Worm (Caenorhabditis elegans) whole organism, mixed stage, embryonic: ENCODE measurements around the gene srw-85.

ENCODE experiments used
- M03D4.4 ChIP-seq: sonication (generic microtip); optimal IDR thresholded peaks from 2 replicates; lab custom pipeline; 2017; ENCODE audit warnings: mild to moderate bottlenecking, missing genetic modification characterization, missing compliant biosample characterization
- bed-3 ChIP-seq: fragments of 200-800 bp; sonication (Bioruptor generic); optimal IDR thresholded peaks from 3 replicates; lab custom pipeline; 2018; ENCODE audit warnings: mild to moderate bottlenecking, missing genetic modification characterization, moderate library complexity, missing compliant biosample characterization
- blmp-1 ChIP-seq: fragments of 150-350 bp; optimal IDR thresholded peaks from 2 replicates; lab custom pipeline; 2014; ENCODE audit warnings: missing biosample characterization, missing genetic modification characterization
- ceh-39 ChIP-seq: fragments of 150-350 bp; optimal IDR thresholded peaks from 2 replicates; lab custom pipeline; 2014; ENCODE audit warnings: missing biosample characterization, missing genetic modification characterization
- ceh-83 ChIP-seq: fragments of 200-800 bp; sonication (Bioruptor generic); optimal IDR thresholded peaks from 2 replicates; lab custom pipeline; 2018; ENCODE audit warnings: mild to moderate bottlenecking, missing genetic modification characterization, missing compliant biosample characterization
- ces-1 ChIP-seq: fragments of 150-350 bp; optimal IDR thresholded peaks from 2 replicates; lab custom pipeline; 2014; ENCODE audit warnings: missing biosample characterization, missing genetic modification reagents, missing genetic modification characterization
- elt-1 ChIP-seq: sonication (generic microtip); optimal IDR thresholded peaks from 2 replicates; lab custom pipeline; 2017; ENCODE audit warnings: missing genetic modification characterization, mild to moderate bottlenecking, missing compliant biosample characterization, antibody characterized with exemption, moderate library complexity, borderline replicate concordance; ENCODE audit not compliant: insufficient read depth
- elt-3 ChIP-seq: fragments of 150-350 bp; optimal IDR thresholded peaks from 2 replicates; lab custom pipeline; 2014; ENCODE audit warnings: missing biosample characterization, missing genetic modification characterization
- flh-1 ChIP-seq: fragments of 200-800 bp; sonication (Bioruptor generic); optimal IDR thresholded peaks from 2 replicates; lab custom pipeline; 2018; ENCODE audit warnings: mild to moderate bottlenecking, missing genetic modification characterization, moderate library complexity, missing compliant biosample characterization
- ham-2 ChIP-seq: fragments of 200-800 bp; sonication (Bioruptor generic); optimal IDR thresholded peaks from 2 replicates; lab custom pipeline; 2018; ENCODE audit warnings: mild to moderate bottlenecking, missing genetic modification characterization, missing compliant biosample characterization
- hlh-1 ChIP-seq: fragments of 150-350 bp; optimal IDR thresholded peaks from 2 replicates; lab custom pipeline; 2014; ENCODE audit warnings: missing biosample characterization, missing genetic modification reagents, missing genetic modification characterization
- lin-13 ChIP-seq: fragments of 150-350 bp; optimal IDR thresholded peaks from 2 replicates; lab custom pipeline; 2014; ENCODE audit warnings: missing biosample characterization, missing genetic modification characterization
- lin-32 ChIP-seq: fragments of 200-800 bp; sonication (Bioruptor generic); optimal IDR thresholded peaks from 2 replicates; lab custom pipeline; 2018; ENCODE audit warnings: mild to moderate bottlenecking, missing genetic modification characterization, missing compliant biosample characterization
- lsy-2 ChIP-seq: fragments of 150-350 bp; optimal IDR thresholded peaks from 2 replicates; lab custom pipeline; 2014; ENCODE audit warnings: missing biosample characterization, missing genetic modification characterization
- mab-5 ChIP-seq: fragments of 150-350 bp; optimal IDR thresholded peaks from 2 replicates; lab custom pipeline; 2014; ENCODE audit warnings: missing biosample characterization, missing genetic modification characterization
- mep-1 ChIP-seq: fragments of 150-350 bp; optimal IDR thresholded peaks from 2 replicates; lab custom pipeline; 2017; ENCODE audit warnings: missing biosample characterization, missing genetic modification reagents, missing genetic modification characterization, inconsistent platforms
- mls-2 ChIP-seq: sonication (generic microtip); optimal IDR thresholded peaks from 2 replicates; lab custom pipeline; 2016; ENCODE audit warnings: mild to moderate bottlenecking, missing genetic modification characterization, moderate library complexity, missing compliant biosample characterization
- nhr-12 ChIP-seq: fragments of 150-350 bp; optimal IDR thresholded peaks from 2 replicates; lab custom pipeline; 2014; ENCODE audit warnings: missing biosample characterization, missing genetic modification characterization
- nhr-28 ChIP-seq: fragments of 150-350 bp; optimal IDR thresholded peaks from 2 replicates; lab custom pipeline; 2014; ENCODE audit warnings: missing biosample characterization, missing genetic modification characterization
- nhr-76 ChIP-seq: sonication (generic microtip); optimal IDR thresholded peaks from 2 replicates; lab custom pipeline; 2017; ENCODE audit warnings: missing biosample characterization, missing genetic modification characterization
- sptf-1 ChIP-seq: sonication (generic microtip); optimal IDR thresholded peaks from 2 replicates; lab custom pipeline; 2017; ENCODE audit warnings: mild to moderate bottlenecking, missing genetic modification characterization, moderate library complexity, missing compliant biosample characterization
- unc-39 ChIP-seq: fragments of 150-350 bp; optimal IDR thresholded peaks from 2 replicates; lab custom pipeline; 2014; ENCODE audit warnings: missing biosample characterization, missing genetic modification characterization
- unc-62 ChIP-seq: fragments of 150-350 bp; optimal IDR thresholded peaks from 2 replicates; lab custom pipeline; 2014; ENCODE audit warnings: missing biosample characterization, missing genetic modification reagents, missing genetic modification characterization
- zip-8 ChIP-seq: fragments of 150-350 bp; optimal IDR thresholded peaks from 2 replicates; lab custom pipeline; 2014; ENCODE audit warnings: missing biosample characterization, missing genetic modification characterization

srw-85 gene

ce11 chrV:19449544-19449943, 18.6 kb upstream of the srw-85 start, which contains the start of gene M04C3.5:
Gene M04C3.5 (plus strand): TSS chrV:19449733.
- TF ChIP-seq ceh-39 (tag; lab: Kevin White, UChicago) (no peak), mab-5 (no peak)

- TF ChIP-seq blmp-1 (tag; lab: Kevin White, UChicago): no peak
- TF ChIP-seq nhr-12 (tag; lab: Kevin White, UChicago): no peak
- no peak for TF ChIP-seq hlh-1 (tag; lab: Kevin White, UChicago)
- TF ChIP-seq bed-3 (GFP tag; lab: Kevin White, UChicago): no peak
- TF ChIP-seq zip-8 (tag; lab: Kevin White, UChicago): no peak
- no peak for TF ChIP-seq ceh-83 (GFP tag; lab: Kevin White, UChicago)
- no peak for TF ChIP-seq nhr-76
These were observed 17.9 kb upstream of the srw-85 start, which contains the start of gene M04C3.2 for ce11 chrV:19448805-19449204. Gene M04C3.2 (minus strand): TSS chrV:19448905.

ce11 chrV:19445442-19445841, 14.5 kb upstream of the srw-85 start, which contains the start of gene M04C3.1:
Gene M04C3.1 (minus strand): TSS chrV:19445605.
- no peak for TF ChIP-seq hlh-1 (tag; lab: Kevin White, UChicago)
- TF ChIP-seq ham-2 (GFP tag; lab: Kevin White, UChicago): no peak
- TF ChIP-seq nhr-76: no peak

ce11 chrV:19443599-19443998, 12.7 kb upstream of the srw-85 start:
- TF ChIP-seq ham-2 (GFP tag; lab: Kevin White, UChicago) (no peak), zip-8 (tag; lab: Kevin White, UChicago) (peak; percentile 76)

ce11 chrV:19436307-19436706, 5.4 kb upstream of the srw-85 start, which contains the start of gene C25F9.14:
Gene C25F9.14 (plus strand): TSS chrV:19436484.
- TF ChIP-seq mep-1 (tag; lab: Kevin White, UChicago): no peak
- no peak for TF ChIP-seq ces-1 (GFP tag; lab: Kevin White, UChicago)
- no peak for TF ChIP-seq hlh-1 (tag; lab: Kevin White, UChicago)
- no peak for TF ChIP-seq mab-5

- TF ChIP-seq zip-8 (tag; lab: Kevin White, UChicago) (peak; percentile 29), elt-3 (tag; lab: Kevin White, UChicago) (no peak)
These were observed 3.0 kb upstream of the srw-85 start, which contains the start of gene C25F9.16 for ce11 chrV:19433806-19434437. Gene C25F9.16 (plus strand): TSS chrV:19434387.

- TF ChIP-seq sptf-1: no peak
- TF ChIP-seq mep-1 (tag; lab: Kevin White, UChicago): no peak
- no peak for TF ChIP-seq elt-1 (tag; lab: Kevin White, UChicago)
- TF ChIP-seq lin-32: no peak
- TF ChIP-seq unc-39 (tag; lab: Kevin White, UChicago): no peak
- no peak for TF ChIP-seq mls-2 (tag; lab: Kevin White, UChicago)
- TF ChIP-seq lsy-2 (tag; lab: Kevin White, UChicago): no peak
- no peak for TF ChIP-seq nhr-28 (tag; lab: Kevin White, UChicago)
- no peak for TF ChIP-seq ham-2 (GFP tag; lab: Kevin White, UChicago)
- no peak for TF ChIP-seq ceh-39 (tag; lab: Kevin White, UChicago)
- TF ChIP-seq lin-13: no peak
- no peak for TF ChIP-seq flh-1
- no peak for TF ChIP-seq unc-62 (GFP tag; lab: Kevin White, UChicago)
- TF ChIP-seq bed-3 (GFP tag; lab: Kevin White, UChicago): no peak
- no peak for TF ChIP-seq M03D4.4 (tag; lab: Kevin White, UChicago)
- TF ChIP-seq, all 35 proteins: peak for 0
These were observed 2.0 kb upstream of the srw-85 start, which contains the start of gene C25F9.11 for ce11 chrV:19432972-19433371. Gene C25F9.11 (minus strand): TSS chrV:19433072.

ce11 chrV:19432030-19432429, 1.1 kb upstream of the srw-85 start:
- TF ChIP-seq sptf-1: no peak
- TF ChIP-seq ceh-83 (GFP tag; lab: Kevin White, UChicago): no peak
- TF ChIP-seq zip-8 (tag; lab: Kevin White, UChicago): no peak
- TF ChIP-seq, all 35 proteins: peak for 0
